Worm (Caenorhabditis elegans): ENCODE measurements around the gene gipc-1.

- TF ChIP-seq flt-1 (GFP tag; IDR thresholded peaks at IDR 0.05): no peak
- no peak for TF ChIP-seq ref-1 (GFP tag; conservative IDR thresholded peaks at IDR 0.05)
- no peak for TF ChIP-seq tab-1 (GFP tag; IDR thresholded peaks at IDR 0.05)
- no peak for TF ChIP-seq cog-1 (tag; optimal IDR thresholded peaks at IDR 0.05)
Measured at ce11 chrIII:4913736-4914135, 43.2 kb downstream of the gipc-1 start.
